Fruit fly (Drosophila melanogaster) whole organism, wandering third instar larva: ENCODE measurements around the gene CG33177.
A peak's percentile ranks its signal among the peaks of the same experiment; 100 is the strongest.

Experiments used
- Abd-B ChIP-seq: fragments of >200 bp; optimal IDR thresholded peaks from 2 replicates; lab custom pipeline; 2017; ENCODE audit warnings: missing biosample characterization, missing genetic modification characterization
- CG32264 ChIP-seq: fragments of 200-800 bp; sonication (Bioruptor generic); optimal IDR thresholded peaks from 2 replicates; lab custom pipeline; 2016; ENCODE audit warnings: missing biosample characterization, missing genetic modification characterization
- OdsH ChIP-seq: fragments of 200-800 bp; sonication (Bioruptor generic); optimal IDR thresholded peaks from 2 replicates; lab custom pipeline; 2016; ENCODE audit warnings: missing biosample characterization, mild to moderate bottlenecking, missing genetic modification characterization
- br ChIP-seq: fragments of 200-800 bp; sonication (Bioruptor generic); optimal IDR thresholded peaks from 2 replicates; lab custom pipeline; 2016; ENCODE audit warnings: missing biosample characterization, missing genetic modification characterization
- dl ChIP-seq, 2 experiments: fragments of 175-275, 200-275 bp in 1 of 2; fragments of 200-275 bp in 1 of 2; sonication (Bioruptor generic); optimal IDR thresholded peaks; lab custom pipeline; 2018; ENCODE audit warnings: mild to moderate bottlenecking in 2 of 2, missing biosample characterization in 2 of 2, missing genetic modification characterization in 2 of 2, moderate library complexity in 2 of 2; ENCODE audit not compliant: partially characterized antibody in 2 of 2, insufficient read depth in 1 of 2
- dsf ChIP-seq: sonication (Bioruptor generic); optimal IDR thresholded peaks from 2 replicates; lab custom pipeline; 2016; ENCODE audit warnings: missing biosample characterization, missing genetic modification characterization, borderline replicate concordance
- fru ChIP-seq: fragments of 200-800 bp; sonication (Bioruptor generic); optimal IDR thresholded peaks from 3 replicates; lab custom pipeline; 2016; ENCODE audit warnings: missing biosample characterization, mild to moderate bottlenecking, missing genetic modification characterization
- h ChIP-seq: fragments of 200-800 bp; sonication (Bioruptor generic); optimal IDR thresholded peaks from 3 replicates; lab custom pipeline; 2016; ENCODE audit warnings: missing biosample characterization, mild to moderate bottlenecking, missing genetic modification characterization

- TF ChIP-seq dl (GFP tag; optimal IDR thresholded peaks at IDR 0.05; lab: Kevin White, UChicago; ENCODE audit: insufficient read depth in 1 of 2, partially characterized antibody in 2 of 2) (peak; percentile 67 to 75), CG32264 (GFP tag; lab: Kevin White, UChicago) (no peak), br (GFP tag; lab: Kevin White, UChicago) (peak; percentile 5), dsf (GFP tag; lab: Kevin White, UChicago) (no peak), OdsH (peak; percentile 24), h (GFP tag; lab: Kevin White, UChicago) (peak; percentile 52), Abd-B (GFP tag; lab: Kevin White, UChicago) (no peak), fru (GFP tag; lab: Kevin White, UChicago) (no peak)
Observed at dm6 chrX:15043700-15044225, 37.4 kb upstream of the CG33177 start, which contains the start of gene CG5541.
